Fruit fly (Drosophila melanogaster) whole organism, embryonic: Measurements from ENCODE around the gene CG15894.
A peak's percentile ranks its signal among the peaks of the same experiment; 100 is the strongest.

Experiments
- CG10147 ChIP-seq: fragments of 200-800 bp; sonication (Bioruptor generic); optimal IDR thresholded peaks from 2 replicates; lab custom pipeline; 2019; ENCODE audit warnings: missing biosample characterization, mild to moderate bottlenecking, missing genetic modification characterization, moderate library complexity
- CG12744 ChIP-seq: fragments of 200-800 bp; sonication (Bioruptor generic); optimal IDR thresholded peaks from 2 replicates; lab custom pipeline; 2016; ENCODE audit warnings: missing biosample characterization, missing genetic modification characterization
- CG12942 ChIP-seq: fragments of 200-800 bp; sonication (Bioruptor generic); optimal IDR thresholded peaks from 3 replicates; lab custom pipeline; 2016; ENCODE audit warnings: missing biosample characterization, missing genetic modification characterization
- CG14441 ChIP-seq: fragments of 200-800 bp; sonication (Bioruptor generic); IDR thresholded peaks from 2 replicates; pipeline ENCODE4 v1.3.6; 2022; ENCODE audit warnings: missing biosample characterization, missing genetic modification characterization
- CG1603 ChIP-seq: fragments of 200-800 bp; sonication (Bioruptor generic); optimal IDR thresholded peaks from 2 replicates; lab custom pipeline; 2019; ENCODE audit warnings: missing biosample characterization, mild to moderate bottlenecking, missing genetic modification characterization, moderate library complexity
- CG17385 ChIP-seq: fragments of 200-800 bp; sonication (Bioruptor generic); optimal IDR thresholded peaks from 3 replicates; lab custom pipeline; 2018; ENCODE audit warnings: missing biosample characterization, mild to moderate bottlenecking, missing genetic modification characterization
- CG17802 ChIP-seq: fragments of 200-800 bp; sonication (Bioruptor generic); optimal IDR thresholded peaks from 2 replicates; lab custom pipeline; 2018; ENCODE audit warnings: missing biosample characterization, mild to moderate bottlenecking, missing genetic modification characterization, moderate library complexity
- CG17829 ChIP-seq: fragments of 200-800 bp; optimal IDR thresholded peaks from 2 replicates; lab custom pipeline; 2019; ENCODE audit warnings: missing biosample characterization, mild to moderate bottlenecking, missing genetic modification characterization, moderate library complexity
- CG18262 ChIP-seq: fragments of 200-800 bp; optimal IDR thresholded peaks from 3 replicates; lab custom pipeline; 2019; ENCODE audit warnings: missing biosample characterization, mild to moderate bottlenecking, missing genetic modification characterization, moderate library complexity
- CG2202 ChIP-seq: fragments of 200-800 bp; sonication (Bioruptor generic); optimal IDR thresholded peaks from 2 replicates; lab custom pipeline; 2018; ENCODE audit warnings: missing biosample characterization, mild to moderate bottlenecking, missing genetic modification characterization
- CG30431 ChIP-seq: fragments of 200-800 bp; sonication (Bioruptor generic); optimal IDR thresholded peaks from 2 replicates; lab custom pipeline; 2017; ENCODE audit warnings: missing biosample characterization, missing genetic modification characterization
- CG3995 ChIP-seq: fragments of 200-800 bp; sonication (Bioruptor generic); optimal IDR thresholded peaks from 3 replicates; lab custom pipeline; 2016; ENCODE audit warnings: missing biosample characterization, missing genetic modification characterization
- CG4404 ChIP-seq: fragments of 200-800 bp; sonication (Bioruptor generic); IDR thresholded peaks from 2 replicates; pipeline ENCODE4 v1.3.6; 2022; ENCODE audit warnings: missing biosample characterization, missing genetic modification characterization
- CG6854 ChIP-seq: fragments of 200-800 bp; sonication (Bioruptor generic); optimal IDR thresholded peaks from 3 replicates; lab custom pipeline; 2017; ENCODE audit warnings: missing biosample characterization, mild to moderate bottlenecking, missing genetic modification characterization
- CG7271 ChIP-seq: fragments of 200-800 bp; sonication (Bioruptor generic); optimal IDR thresholded peaks from 2 replicates; lab custom pipeline; 2018; ENCODE audit warnings: missing biosample characterization, mild to moderate bottlenecking, missing genetic modification characterization, moderate library complexity
- CG7987 ChIP-seq: fragments of 200-800 bp; sonication (Bioruptor generic); optimal IDR thresholded peaks from 2 replicates; lab custom pipeline; 2018; ENCODE audit warnings: missing biosample characterization, mild to moderate bottlenecking, missing genetic modification characterization, moderate library complexity
- CG8281 ChIP-seq: fragments of 200-800 bp; sonication (Bioruptor generic); optimal IDR thresholded peaks from 2 replicates; lab custom pipeline; 2018; ENCODE audit warnings: missing biosample characterization, mild to moderate bottlenecking, missing genetic modification characterization, moderate library complexity
- CG8924 ChIP-seq: fragments of 200-800 bp; optimal IDR thresholded peaks from 3 replicates; lab custom pipeline; 2019; ENCODE audit warnings: missing biosample characterization, mild to moderate bottlenecking, missing genetic modification characterization, moderate library complexity
- CG9876 ChIP-seq: fragments of 200-800 bp; sonication (Bioruptor generic); optimal IDR thresholded peaks from 2 replicates; lab custom pipeline; 2016; ENCODE audit warnings: missing biosample characterization, missing genetic modification characterization
- Ets97D ChIP-seq: fragments of 200-800 bp; sonication (Bioruptor generic); optimal IDR thresholded peaks from 3 replicates; lab custom pipeline; 2016; ENCODE audit warnings: missing biosample characterization, missing genetic modification characterization
- Fer3 ChIP-seq: fragments of 200-800 bp; sonication (Bioruptor generic); optimal IDR thresholded peaks from 2 replicates; lab custom pipeline; 2018; ENCODE audit warnings: missing biosample characterization, mild to moderate bottlenecking, missing genetic modification characterization, moderate library complexity
- Gsc ChIP-seq: fragments of 200-800 bp; sonication (Bioruptor generic); IDR thresholded peaks from 2 replicates; pipeline ENCODE4 v1.3.6; 2022; ENCODE audit warnings: missing biosample characterization, missing genetic modification characterization
- HLH3B ChIP-seq: fragments of 200-800 bp; sonication (Bioruptor generic); IDR thresholded peaks from 2 replicates; pipeline ENCODE4 v1.3.6; 2022; ENCODE audit warnings: missing biosample characterization, missing genetic modification characterization
- HmgD ChIP-seq: fragments of 200-800 bp; sonication (Bioruptor generic); optimal IDR thresholded peaks from 3 replicates; lab custom pipeline; 2016; ENCODE audit warnings: missing biosample characterization, missing genetic modification characterization
- NC2α ChIP-seq: fragments of 200-800 bp; sonication (Bioruptor generic); optimal IDR thresholded peaks from 2 replicates; lab custom pipeline; 2016; ENCODE audit warnings: missing biosample characterization, missing genetic modification characterization
- Nf-YA ChIP-seq: fragments of 200-800 bp; sonication (Bioruptor generic); IDR thresholded peaks from 2 replicates; pipeline ENCODE4 v1.3.6; 2022; ENCODE audit warnings: missing biosample characterization, missing genetic modification characterization
- Scr ChIP-seq: fragments of 200-800 bp; sonication (Bioruptor generic); IDR thresholded peaks from 2 replicates; pipeline ENCODE4 v1.3.6; 2022; ENCODE audit warnings: missing biosample characterization, missing genetic modification characterization; ENCODE audit not compliant: partially characterized antibody
- Sry-β ChIP-seq: fragments of 200-800 bp; sonication (Bioruptor generic); optimal IDR thresholded peaks from 2 replicates; lab custom pipeline; 2018; ENCODE audit warnings: missing biosample characterization, mild to moderate bottlenecking, missing genetic modification characterization, moderate library complexity
- TFAM ChIP-seq: fragments of 200-800 bp; sonication (Bioruptor generic); optimal IDR thresholded peaks from 2 replicates; lab custom pipeline; 2017; ENCODE audit warnings: missing biosample characterization, missing genetic modification characterization, inconsistent platforms
- ac ChIP-seq: fragments of 200-800 bp; sonication (Bioruptor generic); optimal IDR thresholded peaks from 3 replicates; lab custom pipeline; 2017; ENCODE audit warnings: missing biosample characterization, mild to moderate bottlenecking, missing genetic modification characterization
- bbx ChIP-seq: fragments of 200-800 bp; sonication (Bioruptor generic); IDR thresholded peaks from 2 replicates; pipeline ENCODE4 v1.3.6; 2022; ENCODE audit warnings: missing biosample characterization, missing genetic modification characterization; ENCODE audit not compliant: partially characterized antibody
- bigmax ChIP-seq: fragments of 200-800 bp; sonication (Bioruptor generic); optimal IDR thresholded peaks from 2 replicates; lab custom pipeline; 2018; ENCODE audit warnings: missing biosample characterization, mild to moderate bottlenecking, missing genetic modification characterization
- dati ChIP-seq: fragments of 200-800 bp; sonication (Bioruptor generic); IDR thresholded peaks from 2 replicates; pipeline ENCODE4 v1.3.6; 2022; ENCODE audit warnings: missing biosample characterization, missing genetic modification characterization
- fu2 ChIP-seq: fragments of 200-800 bp; sonication (Bioruptor generic); optimal IDR thresholded peaks from 2 replicates; lab custom pipeline; 2016; ENCODE audit warnings: missing biosample characterization, missing genetic modification characterization
- gce ChIP-seq: fragments of 200-800 bp; sonication (Bioruptor generic); IDR thresholded peaks from 3 replicates; pipeline ENCODE4 v1.3.6; 2022; ENCODE audit warnings: missing biosample characterization, missing genetic modification characterization
- grn ChIP-seq: fragments of 200-800 bp; sonication (Bioruptor generic); optimal IDR thresholded peaks from 3 replicates; lab custom pipeline; 2017; ENCODE audit warnings: missing biosample characterization, missing genetic modification characterization
- hkb ChIP-seq, 2 experiments: fragments of 200-800 bp in 1 of 2; fragments of >200 bp in 1 of 2; sonication (Bioruptor generic) in 1 of 2; IDR thresholded peaks in 1 of 2; optimal IDR thresholded peaks in 1 of 2; 2 replicates each; pipeline versions ENCODE4 v1.3.6 to Lab custom; 2017 to 2022; ENCODE audit warnings: missing biosample characterization in 1 of 2, missing genetic modification characterization in 1 of 2
- mld ChIP-seq: fragments of 200-800 bp; sonication (Bioruptor generic); IDR thresholded peaks from 3 replicates; pipeline ENCODE4 v1.3.6; 2022; ENCODE audit warnings: missing biosample characterization, missing genetic modification characterization; ENCODE audit not compliant: partially characterized antibody
- nau ChIP-seq: fragments of 200-800 bp; sonication (Bioruptor generic); optimal IDR thresholded peaks from 3 replicates; lab custom pipeline; 2017; ENCODE audit warnings: missing biosample characterization, mild to moderate bottlenecking, missing genetic modification characterization, missing genetic modification reagents
- oc ChIP-seq: fragments of 200-800 bp; sonication (Bioruptor generic); optimal IDR thresholded peaks from 2 replicates; lab custom pipeline; 2018; ENCODE audit warnings: missing biosample characterization, mild to moderate bottlenecking, missing genetic modification characterization, moderate library complexity
- peb ChIP-seq: fragments of 200-800 bp; sonication (Bioruptor generic); IDR thresholded peaks from 2 replicates; pipeline ENCODE4 v1.3.6; 2022; ENCODE audit warnings: missing biosample characterization, missing genetic modification characterization
- pros ChIP-seq: fragments of 200-800 bp; sonication (Bioruptor generic); optimal IDR thresholded peaks from 3 replicates; lab custom pipeline; 2019; ENCODE audit warnings: missing biosample characterization, mild to moderate bottlenecking, missing genetic modification characterization, moderate library complexity
- ranshi ChIP-seq: fragments of 200-800 bp; sonication (Bioruptor generic); IDR thresholded peaks from 2 replicates; pipeline ENCODE4 v1.3.6; 2022; ENCODE audit warnings: missing biosample characterization, missing genetic modification characterization
- shn ChIP-seq: fragments of 200-800 bp; sonication (Bioruptor generic); optimal IDR thresholded peaks from 3 replicates; lab custom pipeline; 2016; ENCODE audit warnings: missing biosample characterization, missing genetic modification characterization
- so ChIP-seq: fragments of 200-800 bp; sonication (Bioruptor generic); IDR thresholded peaks from 3 replicates; pipeline ENCODE4 v1.3.6; 2022; ENCODE audit warnings: missing biosample characterization, missing genetic modification characterization
- tin ChIP-seq: fragments of 200-800 bp; sonication (Bioruptor generic); optimal IDR thresholded peaks from 3 replicates; lab custom pipeline; 2016; ENCODE audit warnings: missing biosample characterization, missing genetic modification characterization
- tll ChIP-seq, 2 experiments: fragments of 200-800 bp in 1 of 2; fragments of >200 bp in 1 of 2; sonication (Bioruptor generic) in 1 of 2; optimal IDR thresholded peaks; 2 replicates each; lab custom pipeline; 2017 to 2019; ENCODE audit warnings: missing biosample characterization in 2 of 2, missing genetic modification characterization in 2 of 2, mild to moderate bottlenecking in 1 of 2, moderate library complexity in 1 of 2
- wdn ChIP-seq: fragments of 200-800 bp; sonication (Bioruptor generic); IDR thresholded peaks from 2 replicates; pipeline ENCODE4 v1.3.6; 2022; ENCODE audit warnings: missing biosample characterization, missing genetic modification characterization
- wor ChIP-seq: fragments of 200-800 bp; sonication (Bioruptor generic); IDR thresholded peaks from 2 replicates; pipeline ENCODE4 v1.3.6; 2022; ENCODE audit warnings: missing biosample characterization, missing genetic modification characterization

The CG15894 gene

dm6 chrX:6343786-6344537 lies 35.0 kb downstream of the CG15894 start (continued):
- TF ChIP-seq HmgD (no peak), CG30431 (no peak), fu2 (GFP tag; lab: Kevin White, UChicago) (no peak), CG8924 (tag; lab: Kevin White, UChicago) (no peak), HLH3B (GFP tag; lab: Robert Waterston, UW) (peak; percentile 66), Sry-β (no peak), wdn (GFP tag; lab: Robert Waterston, UW) (no peak), Fer3 (tag; lab: Kevin White, UChicago) (no peak), oc (tag; lab: Kevin White, UChicago) (peak; percentile 38), dati (GFP tag; lab: Robert Waterston, UW) (no peak), CG3995 (no peak), mld (GFP tag; lab: Robert Waterston, UW) (no peak), shn (GFP tag; lab: Kevin White, UChicago) (no peak), CG8281 (tag; lab: Kevin White, UChicago) (no peak), CG17385 (peak; percentile 25), nau (GFP tag; lab: Kevin White, UChicago) (no peak), ranshi (GFP tag; lab: Robert Waterston, UW) (peak; percentile 55; the same call in 1 of the 2 replicates), ac (GFP tag; lab: Kevin White, UChicago) (no peak), gce (GFP tag; lab: Robert Waterston, UW) (peak; percentile 45; the same call in 1 of the 3 replicates), bigmax (GFP tag; lab: Kevin White, UChicago) (no peak), CG14441 (GFP tag; lab: Robert Waterston, UW) (peak; percentile 63; the same call in 1 of the 2 replicates), tll (GFP tag; optimal IDR thresholded peaks at IDR 0.05; lab: Kevin White, UChicago) (no peak), CG1603 (tag; lab: Kevin White, UChicago) (peak; percentile 19), CG7987 (GFP tag; lab: Kevin White, UChicago) (no peak), CG7271 (tag; lab: Kevin White, UChicago) (no peak), CG10147 (no peak), pros (GFP tag; lab: Kevin White, UChicago) (no peak), CG9876 (GFP tag; lab: Kevin White, UChicago) (no peak), hkb (optimal IDR thresholded peaks at IDR 0.05; lab: Kevin White, UChicago) (no peak), hkb (GFP tag; IDR thresholded peaks at IDR 0.05; lab: Robert Waterston, UW) (peak; percentile 77), CG2202 (no peak), tin (GFP tag; lab: Kevin White, UChicago) (no peak), CG12942 (GFP tag; lab: Kevin White, UChicago) (no peak), CG17829 (tag; lab: Kevin White, UChicago) (no peak), CG17802 (tag; lab: Kevin White, UChicago) (no peak), CG18262 (tag; lab: Kevin White, UChicago) (peak; percentile 18), peb (GFP tag; lab: Robert Waterston, UW) (peak; percentile 74), CG12744 (GFP tag; lab: Kevin White, UChicago) (no peak), bbx (no peak), grn (GFP tag; lab: Kevin White, UChicago) (peak; percentile 83), Gsc (GFP tag; lab: Robert Waterston, UW) (no peak), CG4404 (GFP tag; lab: Robert Waterston, UW) (no peak), Ets97D (GFP tag; lab: Kevin White, UChicago) (no peak), Scr (no peak), NC2α (GFP tag; lab: Kevin White, UChicago) (peak; percentile 26), so (GFP tag; lab: Robert Waterston, UW) (0 out of 3 replicates have a peak, but pooled peaks have one; percentile 64), TFAM (GFP tag; lab: Kevin White, UChicago) (no peak), Nf-YA (GFP tag; lab: Robert Waterston, UW) (0 out of 2 replicates have a peak, but pooled peaks have one; percentile 50), wor (GFP tag; lab: Robert Waterston, UW) (peak; percentile 74), CG6854 (GFP tag; lab: Kevin White, UChicago) (no peak)
